Worm (Caenorhabditis elegans): ENCODE measurements around the gene taco-1.
"Not testable (repeated sequence)": the region's sequence is repeated elsewhere in the genome, so short reads cannot be mapped to it uniquely, and the experiment has no call there.

DNA sequence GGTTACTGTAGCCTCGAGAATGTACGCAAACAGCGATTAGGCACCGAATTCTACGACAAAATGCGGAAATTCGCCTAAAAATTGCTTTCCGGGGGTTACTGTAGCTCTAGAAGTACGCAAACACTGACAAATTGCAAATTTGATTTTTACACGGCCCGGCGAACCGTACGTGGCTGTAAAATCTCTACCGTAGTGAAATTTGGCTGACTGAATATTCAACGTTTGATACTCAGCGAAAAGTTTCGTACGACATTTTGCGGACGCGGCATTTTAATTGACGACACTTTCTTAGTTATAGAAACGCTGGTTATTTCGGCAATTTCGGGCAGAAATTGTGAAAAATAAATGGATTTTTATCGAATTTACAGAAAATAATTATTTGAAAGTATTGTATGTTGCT lies 14.3 kb upstream of the taco-1 start:
- not testable (repeated sequence) for TF ChIP-seq ztf-6 (GFP tag; IDR thresholded peaks at IDR 0.05); pha-4 (tag; optimal IDR thresholded peaks at IDR 0.05); zim-3 (tag; optimal IDR thresholded peaks at IDR 0.05); T26A5.8 (tag; optimal IDR thresholded peaks at IDR 0.05); B0336.3 (GFP tag; IDR thresholded peaks at IDR 0.05); ets-4 (GFP tag; optimal IDR thresholded peaks at IDR 0.05); atf-7 (tag; optimal IDR thresholded peaks at IDR 0.05); ama-1 (optimal IDR thresholded peaks at IDR 0.05); ama-1 (GFP tag; optimal IDR thresholded peaks at IDR 0.05); lin-35 (GFP tag; optimal IDR thresholded peaks at IDR 0.05)
